Worm (Caenorhabditis elegans) whole organism, L2 larva: Measurements from ENCODE around the gene pals-22.
"Not testable (repeated sequence)": the region's sequence is repeated elsewhere in the genome, so short reads cannot be mapped to it uniquely, and the experiment has no call there.

Source experiments
- C34F6.9 ChIP-seq: fragments of 150-350 bp; optimal IDR thresholded peaks from 2 replicates; lab custom pipeline; 2014; ENCODE audit warnings: missing biosample characterization, missing genetic modification characterization
- F13H6.1 ChIP-seq: sonication (generic microtip); optimal IDR thresholded peaks from 2 replicates; lab custom pipeline; 2016; ENCODE audit warnings: missing genetic modification characterization, missing compliant biosample characterization
- R02D3.7 ChIP-seq: fragments of 150-350 bp; optimal IDR thresholded peaks from 2 replicates; lab custom pipeline; 2014; ENCODE audit warnings: missing biosample characterization, missing genetic modification characterization
- ZK546.5 ChIP-seq: sonication (generic microtip); optimal IDR thresholded peaks from 2 replicates; lab custom pipeline; 2017; ENCODE audit warnings: missing biosample characterization, missing genetic modification characterization
- aly-2 ChIP-seq: fragments of 150-350 bp; optimal IDR thresholded peaks from 2 replicates; lab custom pipeline; 2014; ENCODE audit warnings: missing biosample characterization, missing genetic modification characterization
- ama-1 ChIP-seq: fragments of 150-350 bp; optimal IDR thresholded peaks from 2 replicates; lab custom pipeline; 2018; ENCODE audit warnings: inconsistent platforms
- blmp-1 ChIP-seq: sonication (generic microtip); optimal IDR thresholded peaks from 2 replicates; lab custom pipeline; 2017; ENCODE audit warnings: missing genetic modification characterization, mild to moderate bottlenecking, missing compliant biosample characterization, antibody characterized with exemption, moderate library complexity; ENCODE audit not compliant: insufficient read depth
- ceh-16 ChIP-seq: fragments of 150-350 bp; optimal IDR thresholded peaks from 2 replicates; lab custom pipeline; 2014; ENCODE audit warnings: missing biosample characterization, missing genetic modification characterization
- ceh-82 ChIP-seq: fragments of 150-350 bp; optimal IDR thresholded peaks from 2 replicates; lab custom pipeline; 2014; ENCODE audit warnings: missing biosample characterization, missing genetic modification characterization
- crh-2 ChIP-seq: sonication (generic microtip); optimal IDR thresholded peaks from 2 replicates; lab custom pipeline; 2017; ENCODE audit warnings: missing biosample characterization, missing genetic modification characterization
- dmd-4 ChIP-seq: sonication (generic microtip); optimal IDR thresholded peaks from 2 replicates; lab custom pipeline; 2017; ENCODE audit warnings: missing biosample characterization, missing genetic modification characterization
- elt-3 ChIP-seq: sonication (generic microtip); optimal IDR thresholded peaks from 2 replicates; lab custom pipeline; 2017; ENCODE audit warnings: missing biosample characterization, missing genetic modification characterization
- fos-1 ChIP-seq: fragments of 150-350 bp; optimal IDR thresholded peaks from 2 replicates; lab custom pipeline; 2014; ENCODE audit warnings: missing biosample characterization, missing genetic modification characterization
- gmeb-1 ChIP-seq: fragments of 150-350 bp; optimal IDR thresholded peaks from 2 replicates; lab custom pipeline; 2014; ENCODE audit warnings: missing biosample characterization, missing genetic modification characterization
- lin-11 ChIP-seq: fragments of 150-350 bp; sonication (generic microtip); optimal IDR thresholded peaks from 2 replicates; lab custom pipeline; 2014; ENCODE audit warnings: missing biosample characterization, missing genetic modification characterization, inconsistent platforms, mixed read lengths
- lin-13 ChIP-seq: fragments of 150-350 bp; optimal IDR thresholded peaks from 2 replicates; lab custom pipeline; 2014; ENCODE audit warnings: missing biosample characterization, missing genetic modification reagents, missing genetic modification characterization
- lin-39 ChIP-seq: fragments of 150-350 bp; optimal IDR thresholded peaks from 2 replicates; lab custom pipeline; 2014; ENCODE audit warnings: missing biosample characterization, missing genetic modification reagents, missing genetic modification characterization
- mab-5 ChIP-seq: fragments of 150-350 bp; optimal IDR thresholded peaks from 2 replicates; lab custom pipeline; 2014; ENCODE audit warnings: missing biosample characterization, missing genetic modification characterization
- mbf-1 ChIP-seq: sonication (generic microtip); optimal IDR thresholded peaks from 2 replicates; lab custom pipeline; 2017; ENCODE audit warnings: missing biosample characterization, missing genetic modification characterization
- nhr-10 ChIP-seq: sonication (generic microtip); optimal IDR thresholded peaks from 2 replicates; lab custom pipeline; 2017; ENCODE audit warnings: missing biosample characterization, missing genetic modification characterization
- nhr-11 ChIP-seq: fragments of 150-350 bp; optimal IDR thresholded peaks from 2 replicates; lab custom pipeline; 2014; ENCODE audit warnings: missing biosample characterization, missing genetic modification characterization
- nhr-21 ChIP-seq: fragments of 150-350 bp; optimal IDR thresholded peaks from 2 replicates; lab custom pipeline; 2014; ENCODE audit warnings: missing biosample characterization, missing genetic modification characterization
- nhr-237 ChIP-seq: fragments of 150-350 bp; optimal IDR thresholded peaks from 2 replicates; lab custom pipeline; 2014; ENCODE audit warnings: missing biosample characterization, missing genetic modification characterization
- nhr-25 ChIP-seq: fragments of 150-350 bp; sonication (generic microtip); optimal IDR thresholded peaks from 3 replicates; lab custom pipeline; 2014; ENCODE audit warnings: missing biosample characterization, missing genetic modification characterization
- nhr-6 ChIP-seq: fragments of 150-350 bp; optimal IDR thresholded peaks from 2 replicates; lab custom pipeline; 2014; ENCODE audit warnings: missing biosample characterization, missing genetic modification characterization
- nhr-77 ChIP-seq: fragments of 150-350 bp; optimal IDR thresholded peaks from 2 replicates; lab custom pipeline; 2014; ENCODE audit warnings: missing biosample characterization, missing genetic modification characterization
- peb-1 ChIP-seq: fragments of 150-350 bp; optimal IDR thresholded peaks from 2 replicates; lab custom pipeline; 2014; ENCODE audit warnings: missing biosample characterization, missing genetic modification characterization
- sem-4 ChIP-seq: fragments of 150-350 bp; optimal IDR thresholded peaks from 2 replicates; lab custom pipeline; 2014; ENCODE audit warnings: missing biosample characterization, missing genetic modification reagents, missing genetic modification characterization
- skn-1 ChIP-seq: sonication (generic microtip); optimal IDR thresholded peaks from 2 replicates; lab custom pipeline; 2017; ENCODE audit warnings: missing biosample characterization, missing genetic modification characterization
- sma-9 ChIP-seq, 2 experiments: fragments of 150-350 bp in 1 of 2; sonication (generic microtip) in 1 of 2; optimal IDR thresholded peaks; 2 replicates each; lab custom pipeline; 2014 to 2016; ENCODE audit warnings: missing genetic modification characterization in 2 of 2, mild to moderate bottlenecking in 1 of 2, missing biosample characterization in 1 of 2, missing compliant biosample characterization in 1 of 2, missing genetic modification reagents in 1 of 2, moderate library complexity in 1 of 2
- snpc-4 ChIP-seq: fragments of 150-350 bp; optimal IDR thresholded peaks from 2 replicates; lab custom pipeline; 2014; ENCODE audit warnings: missing biosample characterization, missing genetic modification characterization
- unc-39 ChIP-seq: fragments of 150-350 bp; optimal IDR thresholded peaks from 2 replicates; lab custom pipeline; 2014; ENCODE audit warnings: missing biosample characterization, missing genetic modification characterization
- unc-55 ChIP-seq: fragments of 150-350 bp; sonication (generic microtip); optimal IDR thresholded peaks from 3 replicates; lab custom pipeline; 2014; ENCODE audit warnings: missing biosample characterization, missing genetic modification reagents, missing genetic modification characterization
- unc-62 ChIP-seq: fragments of 150-350 bp; optimal IDR thresholded peaks from 2 replicates; lab custom pipeline; 2014; ENCODE audit warnings: missing biosample characterization, missing genetic modification reagents, missing genetic modification characterization
- ztf-1 ChIP-seq: fragments of 200-800 bp; sonication (Bioruptor generic); conservative IDR thresholded peaks from 2 replicates; pipeline ENCODE4 v1.3.6; 2022; ENCODE audit warnings: missing genetic modification characterization, missing compliant biosample characterization

The pals-22 gene

DNA sequence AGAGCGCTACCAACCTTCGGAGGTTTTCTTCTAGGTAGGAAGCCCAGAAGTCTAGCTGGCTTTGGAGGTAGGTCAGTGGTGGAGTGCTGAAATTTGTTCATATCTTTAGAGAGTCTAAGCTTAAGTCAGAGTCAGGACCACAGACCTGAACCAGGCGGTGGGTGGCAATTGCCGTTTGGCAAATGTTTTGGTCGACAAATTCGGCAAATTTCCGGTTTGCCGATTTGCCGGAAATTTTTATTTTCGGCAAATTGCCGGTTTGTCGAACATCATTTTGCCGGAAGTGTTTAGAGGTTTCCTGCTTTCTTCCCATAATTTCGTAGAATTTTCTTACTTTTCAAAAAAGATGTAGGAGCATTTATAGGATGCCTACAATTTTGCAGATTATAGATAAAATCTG is 33.4 kb upstream of the pals-22 start, which contains the start of gene C29F9.9:
TSS of gene C29F9.9 (minus strand) at position 101 of the 400 bp plus-strand sequence.
- TF ChIP-seq nhr-77, ceh-82, lin-11 (tag; lab: Kevin White, UChicago): not testable (repeated sequence)

DNA sequence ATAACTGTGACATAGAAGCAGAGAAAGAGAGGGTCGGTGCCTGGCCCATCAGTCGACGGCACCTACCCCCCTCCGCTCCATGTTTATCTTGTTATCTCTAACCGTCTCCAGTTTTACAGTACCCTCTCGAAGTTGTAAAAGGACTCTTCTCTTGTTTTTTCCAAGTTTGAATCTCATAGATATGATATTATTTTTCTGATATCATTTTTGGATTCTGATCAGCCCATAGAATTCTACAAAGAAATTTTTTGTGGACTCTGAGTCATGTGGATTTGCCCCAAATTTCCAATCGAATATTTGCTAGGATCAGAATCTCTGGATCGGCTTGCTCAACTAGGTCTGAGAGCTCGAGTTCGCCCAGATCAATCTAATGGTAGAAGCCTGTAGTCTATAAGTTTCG is 17.6 kb upstream of the pals-22 start, which contains the start of gene C29F9.6:
TSS of gene C29F9.6 (plus strand) at position 301 of the 400 bp plus-strand sequence.
- TF ChIP-seq unc-39: no peak
- TF ChIP-seq nhr-237: no peak
- TF ChIP-seq sem-4: no peak
- no peak for TF ChIP-seq ceh-16 (tag; lab: Kevin White, UChicago)
- no peak for TF ChIP-seq nhr-11 (tag; lab: Kevin White, UChicago)
- TF ChIP-seq lin-11 (tag; lab: Kevin White, UChicago): no peak
- no peak for TF ChIP-seq nhr-25 (tag; lab: Kevin White, UChicago)
- TF ChIP-seq nhr-21 (tag; lab: Kevin White, UChicago): no peak
- TF ChIP-seq snpc-4: no peak
- TF ChIP-seq lin-39: no peak
- no peak for TF ChIP-seq nhr-77 (tag; lab: Kevin White, UChicago)

DNA sequence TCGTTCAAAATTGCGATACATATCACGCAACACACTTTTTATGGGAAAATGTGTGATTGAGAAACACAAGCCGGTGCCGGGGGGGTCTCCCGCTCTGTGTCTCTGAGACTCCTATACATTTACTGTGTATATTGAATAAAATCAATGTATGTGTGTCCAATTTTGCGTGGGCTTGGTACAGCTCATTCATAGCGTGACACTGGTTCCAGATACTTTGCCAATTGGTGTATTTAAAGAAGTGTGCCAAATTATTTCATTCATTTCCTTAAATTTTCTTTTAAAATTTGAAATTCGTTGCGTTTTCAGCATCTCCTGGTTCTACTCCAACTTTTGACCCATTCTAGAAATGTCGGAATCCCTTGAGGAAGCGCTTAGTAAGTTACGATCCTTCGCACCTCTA is 15.0 kb upstream of the pals-22 start, which contains the start of gene C29F9.5:
TSS of gene C29F9.5 (plus strand) at position 301 of the 400 bp plus-strand sequence.
- TF ChIP-seq unc-62: no peak
- no peak for TF ChIP-seq gmeb-1 (tag; lab: Kevin White, UChicago)
- no peak for TF ChIP-seq nhr-21 (tag; lab: Kevin White, UChicago)
- TF ChIP-seq ztf-1 (GFP tag; lab: Robert Waterston, UW): no peak
- TF ChIP-seq ceh-82 (tag; lab: Kevin White, UChicago): no peak
- TF ChIP-seq C34F6.9 (tag; lab: Kevin White, UChicago): no peak
- TF ChIP-seq unc-55 (GFP tag; lab: Kevin White, UChicago): no peak
- TF ChIP-seq crh-2: no peak
- no peak for TF ChIP-seq R02D3.7 (tag; lab: Kevin White, UChicago)
- no peak for TF ChIP-seq mbf-1 (tag; lab: Kevin White, UChicago)
- no peak for TF ChIP-seq sem-4
- TF ChIP-seq lin-11 (tag; lab: Kevin White, UChicago): no peak
- no peak for TF ChIP-seq aly-2
- no peak for TF ChIP-seq nhr-6 (tag; lab: Kevin White, UChicago)
- TF ChIP-seq mab-5: no peak
- TF ChIP-seq peb-1: no peak
- TF ChIP-seq ZK546.5 (tag; lab: Kevin White, UChicago): no peak
- TF ChIP-seq blmp-1 (tag; lab: Kevin White, UChicago): no peak

DNA sequence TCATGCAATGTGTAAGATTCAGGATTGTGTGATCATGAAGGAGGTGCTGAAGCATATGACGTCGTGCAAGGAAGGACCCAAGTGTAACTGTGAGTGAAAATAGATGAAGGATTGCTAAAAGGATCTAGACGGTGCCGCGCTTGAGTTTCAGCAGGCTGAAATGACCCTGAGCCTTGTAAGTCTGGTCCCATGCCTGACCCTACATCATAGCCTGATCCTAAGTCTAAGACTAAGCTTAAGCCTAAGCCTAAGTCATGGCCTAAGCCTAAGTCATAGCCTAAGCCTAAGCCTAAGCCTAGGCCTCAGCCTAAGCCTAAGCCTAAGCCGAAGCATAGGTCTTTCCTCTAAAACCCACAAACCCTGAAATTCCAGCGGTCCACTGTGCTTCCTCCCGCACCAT is 14.4 kb upstream of the pals-22 start:
- TF ChIP-seq dmd-4 (no peak), ama-1 (no peak), aly-2 (no peak), unc-62 (no peak), gmeb-1 (tag; lab: Kevin White, UChicago) (no peak), elt-3 (tag; lab: Kevin White, UChicago) (no peak)

DNA sequence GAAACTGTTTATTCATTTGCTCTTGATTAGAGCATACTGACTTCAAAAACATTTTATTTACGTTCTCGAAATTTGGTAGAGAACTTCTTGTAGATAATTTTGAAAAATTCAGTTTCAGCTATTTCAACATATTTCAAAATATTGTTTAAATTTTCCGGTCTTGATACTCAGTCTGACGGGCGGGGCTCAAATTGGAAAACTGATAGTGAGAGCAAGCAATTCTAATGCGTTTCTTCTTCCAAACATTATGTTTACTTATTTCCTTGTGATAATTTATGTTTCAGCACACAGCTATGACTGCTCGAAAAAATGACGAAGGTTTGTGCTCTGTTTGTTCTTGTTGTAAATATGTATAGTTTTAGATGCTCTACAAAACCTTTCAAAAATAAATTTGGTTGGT is 12.0 kb upstream of the pals-22 start, which contains the start of gene pals-24:
TSS of gene pals-24 (plus strand) at position 237 of the 400 bp plus-strand sequence.
- no peak for TF ChIP-seq dmd-4
- no peak for TF ChIP-seq nhr-10
- TF ChIP-seq F13H6.1 (tag; lab: Kevin White, UChicago): peak; percentile 8
- no peak for TF ChIP-seq skn-1
- TF ChIP-seq C34F6.9 (tag; lab: Kevin White, UChicago): no peak
- peak; percentile 26 for TF ChIP-seq gmeb-1 (tag; lab: Kevin White, UChicago)
- TF ChIP-seq lin-13 (GFP tag; lab: Kevin White, UChicago): no peak
- peak; percentile 16 for TF ChIP-seq crh-2
- TF ChIP-seq fos-1: peak; percentile 84
- TF ChIP-seq sma-9 (GFP tag; optimal IDR thresholded peaks at IDR 0.05; lab: Kevin White, UChicago): peak; percentile 8
- no peak for TF ChIP-seq sma-9 (tag; optimal IDR thresholded peaks at IDR 0.05; lab: Kevin White, UChicago)
